Worm (Caenorhabditis elegans) whole organism, L1 larva: ENCODE measurements around the gene F13C5.5.

Experiments used
- C16A3.4 ChIP-seq: fragments of 150-350 bp; optimal IDR thresholded peaks from 2 replicates; lab custom pipeline; 2014; ENCODE audit warnings: missing biosample characterization, missing genetic modification characterization
- F16B12.6 ChIP-seq: fragments of 150-350 bp; optimal IDR thresholded peaks from 2 replicates; lab custom pipeline; 2014; ENCODE audit warnings: missing biosample characterization, missing genetic modification characterization
- alr-1 ChIP-seq: fragments of 200-800 bp; sonication (Bioruptor generic); optimal IDR thresholded peaks from 2 replicates; lab custom pipeline; 2018; ENCODE audit warnings: borderline replicate concordance, mild to moderate bottlenecking, missing genetic modification characterization, missing compliant biosample characterization
- aly-2 ChIP-seq: fragments of 150-350 bp; optimal IDR thresholded peaks from 2 replicates; lab custom pipeline; 2014; ENCODE audit warnings: missing biosample characterization, missing genetic modification characterization
- ama-1 ChIP-seq: fragments of 150-350 bp; optimal IDR thresholded peaks from 2 replicates; lab custom pipeline; 2014
- ceh-63 ChIP-seq: fragments of 200-800 bp; sonication (Bioruptor generic); optimal IDR thresholded peaks from 2 replicates; lab custom pipeline; 2018; ENCODE audit warnings: mild to moderate bottlenecking, missing genetic modification characterization, missing compliant biosample characterization
- ceh-8 ChIP-seq: fragments of 200-800 bp; sonication (Bioruptor generic); optimal IDR thresholded peaks from 2 replicates; lab custom pipeline; 2018; ENCODE audit warnings: mild to moderate bottlenecking, missing genetic modification characterization, moderate library complexity, missing compliant biosample characterization
- ceh-88 ChIP-seq: fragments of 200-800 bp; sonication (Bioruptor generic); IDR thresholded peaks from 2 replicates; pipeline ENCODE4 v1.3.6; 2022; ENCODE audit warnings: missing genetic modification characterization, missing compliant biosample characterization
- ceh-90 ChIP-seq: sonication (generic microtip); optimal IDR thresholded peaks from 2 replicates; lab custom pipeline; 2016; ENCODE audit warnings: missing genetic modification characterization, missing compliant biosample characterization
- efl-3 ChIP-seq: fragments of 200-800 bp; sonication (Bioruptor generic); optimal IDR thresholded peaks from 2 replicates; lab custom pipeline; 2018; ENCODE audit warnings: mild to moderate bottlenecking, missing genetic modification characterization, missing compliant biosample characterization
- egl-27 ChIP-seq, 2 experiments: fragments of 150-350 bp in 1 of 2; sonication (generic microtip); optimal IDR thresholded peaks; 3 replicates each; lab custom pipeline; 2017 to 2018; ENCODE audit warnings: missing biosample characterization in 2 of 2, missing genetic modification characterization in 2 of 2, missing genetic modification reagents in 2 of 2
- elt-2 ChIP-seq: sonication (generic microtip); optimal IDR thresholded peaks from 2 replicates; lab custom pipeline; 2016; ENCODE audit warnings: missing genetic modification characterization, mild to moderate bottlenecking, inconsistent platforms, missing compliant biosample characterization, missing genetic modification reagents
- elt-3 ChIP-seq, 6 experiments: fragments of 150-350 bp in 1 of 6; sonication (generic microtip); optimal IDR thresholded peaks; 2 replicates each; lab custom pipeline; 2017 to 2018; ENCODE audit warnings: missing biosample characterization in 6 of 6, missing genetic modification characterization in 6 of 6, inconsistent platforms in 1 of 6
- fkh-4 ChIP-seq: sonication (generic microtip); optimal IDR thresholded peaks from 2 replicates; lab custom pipeline; 2016; ENCODE audit warnings: missing compliant biosample characterization, missing genetic modification characterization, borderline replicate concordance
- fos-1 ChIP-seq: fragments of 150-350 bp; optimal IDR thresholded peaks from 2 replicates; lab custom pipeline; 2014; ENCODE audit warnings: missing biosample characterization, missing genetic modification characterization
- grh-1 ChIP-seq: fragments of 200-800 bp; sonication (Bioruptor generic); IDR thresholded peaks from 2 replicates; pipeline ENCODE4 v1.3.6; 2022; ENCODE audit warnings: missing genetic modification reagents, missing genetic modification characterization, missing compliant biosample characterization
- hlh-17 ChIP-seq: fragments of 200-800 bp; sonication (Bioruptor generic); optimal IDR thresholded peaks from 2 replicates; lab custom pipeline; 2018; ENCODE audit warnings: missing genetic modification characterization, mild to moderate bottlenecking, missing compliant biosample characterization, moderate library complexity, borderline replicate concordance
- hlh-4 ChIP-seq: sonication (generic microtip); optimal IDR thresholded peaks from 2 replicates; lab custom pipeline; 2016; ENCODE audit warnings: mild to moderate bottlenecking, missing genetic modification characterization, missing compliant biosample characterization
- irx-1 ChIP-seq: sonication (generic microtip); optimal IDR thresholded peaks from 2 replicates; lab custom pipeline; 2016; ENCODE audit warnings: missing genetic modification characterization, missing compliant biosample characterization
- jun-1 ChIP-seq: fragments of 150-350 bp; optimal IDR thresholded peaks from 2 replicates; lab custom pipeline; 2014; ENCODE audit warnings: missing biosample characterization, missing genetic modification reagents, missing genetic modification characterization
- lin-14 ChIP-seq: fragments of 200-800 bp; sonication (Bioruptor generic); optimal IDR thresholded peaks from 2 replicates; lab custom pipeline; 2018; ENCODE audit warnings: mild to moderate bottlenecking, missing genetic modification characterization, moderate library complexity, missing compliant biosample characterization
- lin-15B ChIP-seq: fragments of 150-350 bp; sonication (generic microtip); optimal IDR thresholded peaks from 3 replicates; lab custom pipeline; 2014; ENCODE audit warnings: missing biosample characterization, missing genetic modification characterization
- lin-35 ChIP-seq, 2 experiments: fragments of 150-350 bp; optimal IDR thresholded peaks; 2 replicates each; lab custom pipeline; 2014; ENCODE audit warnings: missing biosample characterization in 2 of 2, missing genetic modification characterization in 2 of 2, missing genetic modification reagents in 2 of 2
- lir-3 ChIP-seq: sonication (generic microtip); optimal IDR thresholded peaks from 2 replicates; lab custom pipeline; 2016; ENCODE audit warnings: mild to moderate bottlenecking, missing genetic modification characterization, moderate library complexity, missing compliant biosample characterization; ENCODE audit not compliant: poor library complexity
- lsy-2 ChIP-seq, 2 experiments: fragments of 150-350 bp; optimal IDR thresholded peaks; 2 replicates each; lab custom pipeline; 2014; ENCODE audit warnings: missing biosample characterization in 2 of 2, missing genetic modification characterization in 2 of 2
- mdl-1 ChIP-seq, 2 experiments: fragments of 150-350 bp; optimal IDR thresholded peaks; 2 replicates each; lab custom pipeline; 2014 to 2017; ENCODE audit warnings: missing biosample characterization in 2 of 2, missing genetic modification characterization in 2 of 2, inconsistent platforms in 1 of 2
- mep-1 ChIP-seq: fragments of 150-350 bp; optimal IDR thresholded peaks from 2 replicates; lab custom pipeline; 2014; ENCODE audit warnings: missing biosample characterization, missing genetic modification characterization
- nhr-11 ChIP-seq: fragments of 150-350 bp; optimal IDR thresholded peaks from 2 replicates; lab custom pipeline; 2014; ENCODE audit warnings: missing biosample characterization, missing genetic modification characterization
- nhr-12 ChIP-seq: sonication (generic microtip); optimal IDR thresholded peaks from 2 replicates; lab custom pipeline; 2017; ENCODE audit warnings: missing biosample characterization, missing genetic modification characterization
- nhr-19 ChIP-seq: fragments of 200-800 bp; sonication (Bioruptor generic); conservative IDR thresholded peaks from 2 replicates; pipeline ENCODE4 v1.3.6; 2022; ENCODE audit warnings: missing genetic modification characterization, missing compliant biosample characterization
- nhr-28 ChIP-seq: fragments of 150-350 bp; optimal IDR thresholded peaks from 2 replicates; lab custom pipeline; 2014; ENCODE audit warnings: missing biosample characterization, missing genetic modification characterization
- nhr-71 ChIP-seq: sonication (generic microtip); optimal IDR thresholded peaks from 2 replicates; lab custom pipeline; 2016; ENCODE audit warnings: mild to moderate bottlenecking, missing genetic modification characterization, moderate library complexity, missing compliant biosample characterization
- nhr-76 ChIP-seq: sonication (generic microtip); optimal IDR thresholded peaks from 2 replicates; lab custom pipeline; 2017; ENCODE audit warnings: missing biosample characterization, missing genetic modification characterization
- nhr-77 ChIP-seq: fragments of 150-350 bp; optimal IDR thresholded peaks from 2 replicates; lab custom pipeline; 2014; ENCODE audit warnings: missing biosample characterization, missing genetic modification characterization
- nhr-85 ChIP-seq: sonication (generic microtip); peaks from one replicate; lab custom pipeline; 2016; ENCODE audit warnings: missing genetic modification characterization, inconsistent platforms, missing compliant biosample characterization
- pag-3 ChIP-seq: sonication (generic microtip); optimal IDR thresholded peaks from 2 replicates; lab custom pipeline; 2017; ENCODE audit warnings: missing genetic modification characterization, mild to moderate bottlenecking, missing compliant biosample characterization, antibody characterized with exemption, borderline replicate concordance; ENCODE audit not compliant: insufficient read depth
- pqm-1 ChIP-seq: sonication (generic microtip); optimal IDR thresholded peaks from 3 replicates; lab custom pipeline; 2017; ENCODE audit warnings: missing biosample characterization, missing genetic modification characterization
- skn-1 ChIP-seq: fragments of 150-350 bp; optimal IDR thresholded peaks from 2 replicates; lab custom pipeline; 2014; ENCODE audit warnings: missing biosample characterization, missing genetic modification characterization
- snpc-4 ChIP-seq: fragments of 150-350 bp; optimal IDR thresholded peaks from 2 replicates; lab custom pipeline; 2014; ENCODE audit warnings: missing biosample characterization, missing genetic modification characterization
- sptf-1 ChIP-seq: fragments of 150-350 bp; optimal IDR thresholded peaks from 2 replicates; lab custom pipeline; 2014; ENCODE audit warnings: missing biosample characterization, missing genetic modification characterization
- swsn-7 ChIP-seq: sonication (generic microtip); optimal IDR thresholded peaks from 2 replicates; lab custom pipeline; 2016; ENCODE audit warnings: missing genetic modification characterization, missing compliant biosample characterization
- unc-86 ChIP-seq: sonication (generic microtip); optimal IDR thresholded peaks from 2 replicates; lab custom pipeline; 2016; ENCODE audit warnings: missing genetic modification characterization, missing compliant biosample characterization
- unc-98 ChIP-seq: fragments of 200-800 bp; sonication (Bioruptor generic); IDR thresholded peaks from 2 replicates; pipeline ENCODE4 v1.3.6; 2022; ENCODE audit warnings: missing genetic modification characterization, missing compliant biosample characterization
- vab-15 ChIP-seq: sonication (generic microtip); optimal IDR thresholded peaks from 2 replicates; lab custom pipeline; 2017; ENCODE audit warnings: missing genotype, mild to moderate bottlenecking, missing genetic modification characterization, missing compliant biosample characterization
- ztf-11 ChIP-seq, 2 experiments: sonication (generic microtip); optimal IDR thresholded peaks; 2 replicates each; lab custom pipeline; 2016 to 2017; ENCODE audit warnings: missing genetic modification characterization in 2 of 2, missing biosample characterization in 1 of 2, missing compliant biosample characterization in 1 of 2
- ztf-4 ChIP-seq: fragments of 150-350 bp; optimal IDR thresholded peaks from 2 replicates; lab custom pipeline; 2014; ENCODE audit warnings: missing biosample characterization, missing genetic modification characterization

The F13C5.5 gene

DNA sequence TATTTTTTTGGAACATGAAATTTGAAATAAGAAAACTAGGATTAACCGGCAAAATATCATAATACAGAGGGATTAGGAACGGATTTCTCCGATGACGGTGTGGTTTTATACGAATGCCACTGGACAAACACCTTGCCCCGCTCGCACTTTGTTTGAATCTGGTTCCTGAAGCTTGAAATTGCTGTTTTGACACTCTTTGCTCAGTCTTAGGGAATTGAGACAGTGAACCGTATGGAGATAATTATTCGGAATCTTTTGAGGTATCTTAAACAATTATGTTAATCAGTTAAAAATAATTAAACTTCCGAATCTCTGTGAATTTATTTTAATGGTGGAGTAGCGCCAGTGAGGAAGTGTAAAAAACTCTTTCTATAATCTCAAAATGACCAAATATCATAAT lies 8.8 kb downstream of the F13C5.5 start, which contains the start of gene F13C5.3:
TSS of gene F13C5.3 (minus strand) at position 101 of the 400 bp plus-strand sequence.
- no peak for TF ChIP-seq nhr-12 (tag; lab: Kevin White, UChicago)
- no peak for TF ChIP-seq jun-1 (tag; lab: Kevin White, UChicago)
- TF ChIP-seq, all 84 proteins: peak for 0

DNA sequence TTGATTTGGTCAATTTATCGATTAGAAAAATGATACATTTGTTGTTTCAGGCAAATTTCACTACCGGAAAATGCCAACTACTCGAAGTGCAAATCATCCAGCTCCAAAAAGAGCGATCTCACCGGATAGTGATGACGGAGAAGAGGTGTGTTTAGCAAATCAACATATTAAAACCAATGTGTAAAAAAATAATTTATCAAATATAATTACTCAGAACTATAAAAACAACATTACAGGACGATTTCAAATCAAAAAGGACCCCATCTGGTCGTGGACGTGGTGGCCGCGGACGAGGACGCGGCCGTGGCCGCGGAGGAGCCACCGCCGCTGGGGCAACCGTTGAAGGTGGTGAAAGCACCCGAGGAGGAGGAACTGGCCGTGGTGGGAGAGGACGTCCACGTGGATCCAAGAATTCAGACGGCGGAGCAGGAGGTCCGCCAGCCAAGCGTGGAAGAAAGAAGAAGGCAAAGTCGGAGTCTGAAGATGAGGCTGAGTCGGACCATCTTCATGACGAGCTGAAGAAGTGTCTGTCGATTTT lies 14.3 kb downstream of the F13C5.5 start, which contains the start of gene F13C5.2:
TSS of gene F13C5.2 (plus strand) at position 51 of the 538 bp plus-strand sequence.
- TF ChIP-seq nhr-85 (tag; lab: Kevin White, UChicago) (peak; percentile 34), pag-3 (tag; lab: Kevin White, UChicago) (no peak), ceh-8 (GFP tag; lab: Kevin White, UChicago) (peak; percentile 56)

DNA sequence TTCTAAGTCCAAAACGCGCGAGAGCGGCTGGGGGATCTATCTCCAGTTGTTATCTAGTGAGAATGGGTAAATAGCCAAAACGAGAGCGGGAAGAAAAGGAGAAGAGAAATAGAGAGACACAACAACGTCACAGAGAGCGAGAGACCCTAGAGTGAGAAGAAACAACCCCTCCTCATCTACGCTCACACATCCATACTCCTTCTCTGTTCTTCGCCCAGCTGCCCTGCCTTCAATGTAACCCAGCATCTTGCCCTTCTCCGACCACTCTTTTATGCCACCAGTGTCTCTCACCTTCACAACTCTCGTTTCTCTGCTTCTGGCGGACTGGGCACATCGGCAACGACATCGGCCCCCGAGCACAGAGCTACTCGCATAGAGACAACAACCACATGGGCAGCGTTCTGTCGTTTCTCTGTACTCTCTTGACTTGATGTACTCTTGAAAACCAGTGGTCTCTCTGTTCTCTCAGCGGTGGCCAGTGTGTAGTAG lies 15.0 kb downstream of the F13C5.5 start:
- peak; percentile 99 for TF ChIP-seq lin-14
- TF ChIP-seq ceh-63 (GFP tag; lab: Kevin White, UChicago): no peak
- peak; percentile 88 for TF ChIP-seq C16A3.4
- peak; percentile 80 to 97 for TF ChIP-seq mdl-1 (tag; optimal IDR thresholded peaks at IDR 0.05; lab: Kevin White, UChicago)
- peak; percentile 90 for TF ChIP-seq swsn-7 (tag; lab: Kevin White, UChicago)
- TF ChIP-seq skn-1 (tag; lab: Kevin White, UChicago): peak; percentile 85
- no peak for TF ChIP-seq ceh-88 (GFP tag; lab: Robert Waterston, UW)
- TF ChIP-seq ceh-90 (tag; lab: Kevin White, UChicago): no peak
- peak in 1 of 2 experiments; percentile 78 for TF ChIP-seq ztf-11 (tag; optimal IDR thresholded peaks at IDR 0.05; lab: Kevin White, UChicago)
- TF ChIP-seq efl-3 (GFP tag; lab: Kevin White, UChicago): no peak
- TF ChIP-seq hlh-4 (tag; lab: Kevin White, UChicago): no peak
- TF ChIP-seq fkh-4 (tag; lab: Kevin White, UChicago): no peak
- no peak for TF ChIP-seq nhr-12 (tag; lab: Kevin White, UChicago)
- TF ChIP-seq nhr-85 (tag; lab: Kevin White, UChicago): peak; percentile 69
- TF ChIP-seq fos-1: peak; percentile 70
- TF ChIP-seq unc-98: no peak
- TF ChIP-seq elt-2: peak; percentile 37
- peak; percentile 45 to 81 for TF ChIP-seq egl-27 (tag; optimal IDR thresholded peaks at IDR 0.05; lab: Kevin White, UChicago)
- peak; percentile 82 for TF ChIP-seq jun-1 (tag; lab: Kevin White, UChicago)
- TF ChIP-seq F16B12.6: no peak
- peak; percentile 47 to 82 for TF ChIP-seq lsy-2 (tag; optimal IDR thresholded peaks at IDR 0.05; lab: Kevin White, UChicago)
- peak; percentile 88 for TF ChIP-seq pag-3 (tag; lab: Kevin White, UChicago)
- no peak for TF ChIP-seq hlh-17
- TF ChIP-seq mep-1: peak; percentile 65
- TF ChIP-seq vab-15: no peak
- TF ChIP-seq lir-3 (tag; lab: Kevin White, UChicago): peak; percentile 59
- no peak for TF ChIP-seq nhr-11 (tag; lab: Kevin White, UChicago)
- TF ChIP-seq lin-35 (GFP tag; optimal IDR thresholded peaks at IDR 0.05; lab: Kevin White, UChicago): peak; percentile 58 to 70
- no peak for TF ChIP-seq nhr-28 (tag; lab: Kevin White, UChicago)
- TF ChIP-seq nhr-77 (tag; lab: Kevin White, UChicago): peak; percentile 80
- TF ChIP-seq grh-1 (GFP tag; lab: Robert Waterston, UW): 0 out of 2 replicates have a peak, but pooled peaks have one; percentile 21
- peak; percentile 91 for TF ChIP-seq unc-86
- peak in 1 of 6 experiments; percentile 45 for TF ChIP-seq elt-3 (tag; optimal IDR thresholded peaks at IDR 0.05; lab: Kevin White, UChicago)
- peak; percentile 70 for TF ChIP-seq irx-1 (tag; lab: Kevin White, UChicago)
- TF ChIP-seq aly-2 (tag; lab: Kevin White, UChicago): peak; percentile 44
- TF ChIP-seq lin-15B (tag; lab: Kevin White, UChicago): no peak
- peak; percentile 60 for TF ChIP-seq snpc-4 (tag; lab: Kevin White, UChicago)
- no peak for TF ChIP-seq sptf-1 (tag; lab: Kevin White, UChicago)
- TF ChIP-seq nhr-76: no peak
- TF ChIP-seq alr-1 (tag; lab: Kevin White, UChicago): no peak
- TF ChIP-seq ztf-4 (tag; lab: Kevin White, UChicago): peak; percentile 68
- no peak for TF ChIP-seq pqm-1 (tag; lab: Kevin White, UChicago)
- no peak for TF ChIP-seq ama-1 (lab: Kevin White, UChicago)
- no peak; the same call in 1 of the 2 replicates for TF ChIP-seq nhr-19 (GFP tag; lab: Robert Waterston, UW)
- TF ChIP-seq nhr-71: peak; percentile 90
